Fruit fly (Drosophila melanogaster) whole organism, embryonic: ENCODE data around the gene CG17666.

Experiments
- Bteb2 ChIP-seq: fragments of 200-800 bp; sonication (Bioruptor generic); optimal IDR thresholded peaks from 2 replicates; lab custom pipeline; 2016; ENCODE audit warnings: missing biosample characterization, missing genetic modification characterization
- CG10654 ChIP-seq: fragments of 200-800 bp; sonication (Bioruptor generic); optimal IDR thresholded peaks from 2 replicates; lab custom pipeline; 2016; ENCODE audit warnings: missing biosample characterization, missing genetic modification characterization
- CG11504 ChIP-seq: fragments of 200-800 bp; sonication (Bioruptor generic); optimal IDR thresholded peaks from 3 replicates; lab custom pipeline; 2019; ENCODE audit warnings: missing biosample characterization, mild to moderate bottlenecking, missing genetic modification characterization, moderate library complexity
- CG11560 ChIP-seq: fragments of 200-800 bp; sonication (Bioruptor generic); IDR thresholded peaks from 3 replicates; pipeline ENCODE4 v1.3.6; 2022; ENCODE audit warnings: missing biosample characterization, missing genetic modification characterization
- CG12769 ChIP-seq: fragments of 200-800 bp; sonication (Bioruptor generic); optimal IDR thresholded peaks from 2 replicates; lab custom pipeline; 2019; ENCODE audit warnings: missing biosample characterization, mild to moderate bottlenecking, missing genetic modification characterization, moderate library complexity
- CG14050 ChIP-seq: fragments of 200-800 bp; sonication (Bioruptor generic); IDR thresholded peaks from 3 replicates; pipeline ENCODE4 v1.3.6; 2022; ENCODE audit warnings: missing biosample characterization, missing genetic modification characterization
- CG14667 ChIP-seq: fragments of 200-800 bp; sonication (Bioruptor generic); IDR thresholded peaks from 2 replicates; pipeline ENCODE4 v1.3.6; 2022; ENCODE audit warnings: missing biosample characterization, missing genetic modification characterization
- CG14710 ChIP-seq: fragments of 200-800 bp; sonication (Bioruptor generic); optimal IDR thresholded peaks from 3 replicates; lab custom pipeline; 2019; ENCODE audit warnings: missing biosample characterization, mild to moderate bottlenecking, missing genetic modification characterization, moderate library complexity
- CG15011 ChIP-seq: fragments of 200-800 bp; sonication (Bioruptor generic); optimal IDR thresholded peaks from 3 replicates; lab custom pipeline; 2018; ENCODE audit warnings: missing biosample characterization, mild to moderate bottlenecking, missing genetic modification characterization
- CG15479 ChIP-seq: fragments of 200-800 bp; sonication (Bioruptor generic); optimal IDR thresholded peaks from 3 replicates; lab custom pipeline; 2019; ENCODE audit warnings: missing biosample characterization, mild to moderate bottlenecking, missing genetic modification characterization, moderate library complexity
- CG17186 ChIP-seq: fragments of 200-800 bp; sonication (Bioruptor generic); optimal IDR thresholded peaks from 3 replicates; lab custom pipeline; 2017; ENCODE audit warnings: missing biosample characterization, missing genetic modification reagents, missing genetic modification characterization
- CG18476 ChIP-seq: fragments of 200-800 bp; sonication (Bioruptor generic); optimal IDR thresholded peaks from 2 replicates; lab custom pipeline; 2016; ENCODE audit warnings: missing biosample characterization, mild to moderate bottlenecking, missing genetic modification characterization
- CG2678 ChIP-seq: fragments of 200-800 bp; sonication (Bioruptor generic); optimal IDR thresholded peaks from 3 replicates; lab custom pipeline; 2019; ENCODE audit warnings: missing biosample characterization, mild to moderate bottlenecking, missing genetic modification characterization, moderate library complexity
- CG2889 ChIP-seq: fragments of 200-800 bp; sonication (Bioruptor generic); IDR thresholded peaks from 3 replicates; pipeline ENCODE4 v1.3.6; 2022; ENCODE audit warnings: missing biosample characterization, missing genetic modification characterization
- CG3847 ChIP-seq: fragments of 200-800 bp; sonication (Bioruptor generic); IDR thresholded peaks from 2 replicates; pipeline ENCODE4 v1.3.6; 2022; ENCODE audit warnings: missing biosample characterization, missing genetic modification characterization
- CG4820 ChIP-seq: fragments of 200-800 bp; sonication (Bioruptor generic); optimal IDR thresholded peaks from 3 replicates; lab custom pipeline; 2016; ENCODE audit warnings: missing biosample characterization, missing genetic modification characterization
- CG6272 ChIP-seq: fragments of 200-800 bp; sonication (Bioruptor generic); IDR thresholded peaks from 2 replicates; pipeline ENCODE4 v1.3.6; 2022; ENCODE audit warnings: missing biosample characterization, missing genetic modification characterization
- CG6791 ChIP-seq: fragments of 200-800 bp; sonication (Bioruptor generic); IDR thresholded peaks from 3 replicates; pipeline ENCODE4 v1.3.6; 2022; ENCODE audit warnings: missing biosample characterization, missing genetic modification characterization; ENCODE audit not compliant: partially characterized antibody
- CG8089 ChIP-seq: fragments of 200-800 bp; sonication (Bioruptor generic); optimal IDR thresholded peaks from 3 replicates; lab custom pipeline; 2016; ENCODE audit warnings: missing biosample characterization, missing genetic modification characterization
- CG9797 ChIP-seq: fragments of 200-800 bp; sonication (Bioruptor generic); optimal IDR thresholded peaks from 3 replicates; lab custom pipeline; 2018; ENCODE audit warnings: missing biosample characterization, mild to moderate bottlenecking, missing genetic modification characterization
- CkIIα-i1 ChIP-seq: fragments of 200-800 bp; sonication (Bioruptor generic); IDR thresholded peaks from 2 replicates; pipeline ENCODE4 v1.3.6; 2022; ENCODE audit warnings: missing biosample characterization, missing genetic modification characterization
- Dp ChIP-seq: fragments of 200-800 bp; sonication (Bioruptor generic); optimal IDR thresholded peaks from 2 replicates; lab custom pipeline; 2018; ENCODE audit warnings: missing biosample characterization, mild to moderate bottlenecking, missing genetic modification characterization, moderate library complexity
- Fer1 ChIP-seq: fragments of 200-800 bp; sonication (Bioruptor generic); optimal IDR thresholded peaks from 2 replicates; lab custom pipeline; 2017; ENCODE audit warnings: missing biosample characterization, mild to moderate bottlenecking, missing genetic modification characterization
- Fer2 ChIP-seq: fragments of 200-800 bp; sonication (Bioruptor generic); optimal IDR thresholded peaks from 2 replicates; lab custom pipeline; 2018; ENCODE audit warnings: missing biosample characterization, mild to moderate bottlenecking, missing genetic modification characterization, moderate library complexity
- Hmx ChIP-seq: fragments of 200-800 bp; sonication (Bioruptor generic); optimal IDR thresholded peaks from 2 replicates; lab custom pipeline; 2016; ENCODE audit warnings: missing biosample characterization, missing genetic modification characterization
- Oaz ChIP-seq: fragments of 200-800 bp; sonication (Bioruptor generic); IDR thresholded peaks from 2 replicates; pipeline ENCODE4 v1.3.6; 2022; ENCODE audit warnings: missing biosample characterization, missing genetic modification characterization
- Opbp ChIP-seq: fragments of 200-800 bp; sonication (Bioruptor generic); IDR thresholded peaks from 3 replicates; pipeline ENCODE4 v1.3.6; 2022; ENCODE audit warnings: missing biosample characterization, missing genetic modification characterization; ENCODE audit not compliant: partially characterized antibody
- Optix ChIP-seq: fragments of 200-800 bp; sonication (Bioruptor generic); IDR thresholded peaks from 3 replicates; pipeline ENCODE4 v1.3.6; 2022; ENCODE audit warnings: missing biosample characterization, missing genetic modification characterization
- Sox102F ChIP-seq: fragments of 200-800 bp; sonication (Bioruptor generic); optimal IDR thresholded peaks from 2 replicates; lab custom pipeline; 2018; ENCODE audit warnings: missing biosample characterization, mild to moderate bottlenecking, missing genetic modification characterization, moderate library complexity
- Trl ChIP-seq, 3 experiments: fragments of >200 bp in 2 of 3; fragments of 200-800 bp in 1 of 3; sonication (Bioruptor generic) in 1 of 3; optimal IDR thresholded peaks; 2 replicates in 1 of 3; 3 replicates in 2 of 3; lab custom pipeline; 2016 to 2017; ENCODE audit warnings: missing biosample characterization in 1 of 3, missing genetic modification characterization in 1 of 3
- al ChIP-seq: fragments of 200-800 bp; sonication (Bioruptor generic); IDR thresholded peaks from 2 replicates; pipeline ENCODE4 v1.3.6; 2022; ENCODE audit warnings: missing biosample characterization, missing genetic modification characterization
- aop ChIP-seq: fragments of 200-800 bp; sonication (Bioruptor generic); IDR thresholded peaks from 2 replicates; pipeline ENCODE4 v1.3.6; 2022; ENCODE audit warnings: missing biosample characterization, missing genetic modification characterization
- ash1 ChIP-seq: fragments of 200-800 bp; sonication (Bioruptor generic); optimal IDR thresholded peaks from 2 replicates; lab custom pipeline; 2018; ENCODE audit warnings: missing biosample characterization, mild to moderate bottlenecking, missing genetic modification characterization
- chinmo ChIP-seq: fragments of 200-800 bp; sonication (Bioruptor generic); IDR thresholded peaks from 4 replicates; pipeline ENCODE4 v1.3.6; 2022; ENCODE audit warnings: missing biosample characterization, missing genetic modification characterization; ENCODE audit not compliant: partially characterized antibody
- crc ChIP-seq: fragments of 200-800 bp; sonication (Bioruptor generic); optimal IDR thresholded peaks from 2 replicates; lab custom pipeline; 2016; ENCODE audit warnings: missing biosample characterization, missing genetic modification characterization
- croc ChIP-seq: fragments of 200-800 bp; sonication (Bioruptor generic); conservative IDR thresholded peaks from 3 replicates; pipeline ENCODE4 v1.3.6; 2022; ENCODE audit warnings: missing biosample characterization, missing genetic modification characterization
- dysf ChIP-seq: fragments of 200-800 bp; sonication (Bioruptor generic); IDR thresholded peaks from 3 replicates; pipeline ENCODE4 v1.3.6; 2022; ENCODE audit warnings: missing biosample characterization, missing genetic modification characterization
- gro ChIP-seq: fragments of 200-800 bp; sonication (Bioruptor generic); optimal IDR thresholded peaks from 2 replicates; lab custom pipeline; 2016; ENCODE audit warnings: missing biosample characterization, missing genetic modification characterization
- h ChIP-seq: fragments of >200 bp; optimal IDR thresholded peaks from 2 replicates; lab custom pipeline; 2017
- inv ChIP-seq: fragments of 200-800 bp; sonication (Bioruptor generic); IDR thresholded peaks from 2 replicates; pipeline ENCODE4 v1.3.6; 2022; ENCODE audit warnings: missing biosample characterization, missing genetic modification characterization; ENCODE audit not compliant: partially characterized antibody
- jigr1 ChIP-seq: fragments of 200-800 bp; sonication (Bioruptor generic); IDR thresholded peaks from 3 replicates; pipeline ENCODE4 v1.3.6; 2022; ENCODE audit warnings: missing biosample characterization, missing genetic modification characterization
- nerfin-1 ChIP-seq: fragments of 200-800 bp; sonication (Bioruptor generic); optimal IDR thresholded peaks from 3 replicates; lab custom pipeline; 2019; ENCODE audit warnings: missing biosample characterization, mild to moderate bottlenecking, missing genetic modification characterization, moderate library complexity
- nmo ChIP-seq: fragments of 200-800 bp; sonication (Bioruptor generic); optimal IDR thresholded peaks from 2 replicates; lab custom pipeline; 2018; ENCODE audit warnings: missing biosample characterization, mild to moderate bottlenecking, missing genetic modification characterization, moderate library complexity
- pb ChIP-seq: fragments of 200-800 bp; sonication (Bioruptor generic); optimal IDR thresholded peaks from 3 replicates; lab custom pipeline; 2016; ENCODE audit warnings: missing biosample characterization, missing genetic modification characterization
- pita ChIP-seq: fragments of 200-800 bp; sonication (Bioruptor generic); optimal IDR thresholded peaks from 2 replicates; lab custom pipeline; 2017; ENCODE audit warnings: missing biosample characterization, mild to moderate bottlenecking, missing genetic modification characterization
- tap ChIP-seq: fragments of 200-800 bp; optimal IDR thresholded peaks from 3 replicates; lab custom pipeline; 2019; ENCODE audit warnings: missing biosample characterization, mild to moderate bottlenecking, missing genetic modification characterization, moderate library complexity
- ttk ChIP-seq: fragments of 200-800 bp; sonication (Bioruptor generic); IDR thresholded peaks from 2 replicates; pipeline ENCODE4 v2.1.2; 2022; ENCODE audit warnings: missing biosample characterization, missing genetic modification characterization
- unpg ChIP-seq: fragments of 200-800 bp; sonication (Bioruptor generic); optimal IDR thresholded peaks from 3 replicates; lab custom pipeline; 2018; ENCODE audit warnings: missing biosample characterization, mild to moderate bottlenecking, missing genetic modification characterization, moderate library complexity

Gene CG17666

dm6 chr3L:12749567-12750535, 31.3 kb upstream of the CG17666 start, which contains the start of the genes Klc and CG10984 (continued):
- TF ChIP-seq Trl (optimal IDR thresholded peaks at IDR 0.05; lab: Kevin White, UChicago) (no peak), Trl (GFP tag; optimal IDR thresholded peaks at IDR 0.05; lab: Kevin White, UChicago) (peak; percentile 74), Fer1 (peak; percentile 70), CG15479 (GFP tag; lab: Kevin White, UChicago) (no peak), CG2889 (GFP tag; lab: Robert Waterston, UW) (no peak), CG14710 (peak; percentile 71), jigr1 (GFP tag; lab: Robert Waterston, UW) (peak; percentile 62; the same call in 1 of the 3 replicates), tap (tag; lab: Kevin White, UChicago) (no peak), unpg (GFP tag; lab: Kevin White, UChicago) (peak; percentile 55), CG2678 (tag; lab: Kevin White, UChicago) (no peak), ttk (GFP tag; lab: Robert Waterston, UW) (no peak; the same call in 1 of the 2 replicates), CG18476 (GFP tag; lab: Kevin White, UChicago) (peak; percentile 47), CG17186 (GFP tag; lab: Kevin White, UChicago) (no peak), CG15011 (GFP tag; lab: Kevin White, UChicago) (no peak), aop (no peak), CG6791 (GFP tag; lab: Robert Waterston, UW) (0 out of 3 replicates have a peak, but pooled peaks have one; percentile 15), Bteb2 (peak; percentile 54), CG12769 (tag; lab: Kevin White, UChicago) (peak; percentile 69), Optix (no peak), CG11560 (tag; lab: Robert Waterston, UW) (no peak), Fer2 (tag; lab: Kevin White, UChicago) (no peak), dysf (peak; percentile 81; the same call in 2 of the 3 replicates), CG4820 (GFP tag; lab: Kevin White, UChicago) (peak; percentile 19), nmo (GFP tag; lab: Kevin White, UChicago) (peak; percentile 49), inv (GFP tag; lab: Robert Waterston, UW) (no peak), chinmo (GFP tag; lab: Robert Waterston, UW) (no peak), croc (GFP tag; lab: Robert Waterston, UW) (no peak), ash1 (no peak), Opbp (GFP tag; lab: Robert Waterston, UW) (0 out of 3 replicates have a peak, but pooled peaks have one; percentile 4), CG9797 (GFP tag; lab: Kevin White, UChicago) (peak; percentile 80), CkIIα-i1 (GFP tag; lab: Robert Waterston, UW) (no peak), CG10654 (GFP tag; lab: Kevin White, UChicago) (peak; percentile 42), h (lab: Kevin White, UChicago) (no peak), pb (peak; percentile 73), Oaz (GFP tag; lab: Robert Waterston, UW) (peak; percentile 45; the same call in 1 of the 2 replicates), nerfin-1 (tag; lab: Kevin White, UChicago) (no peak), CG14050 (no peak), CG14667 (no peak), gro (GFP tag; lab: Kevin White, UChicago) (peak; percentile 64), Dp (peak; percentile 9), CG11504 (tag; lab: Kevin White, UChicago) (no peak), Hmx (no peak), crc (GFP tag; lab: Kevin White, UChicago) (no peak), CG6272 (GFP tag; lab: Robert Waterston, UW) (no peak), pita (no peak), al (GFP tag; lab: Robert Waterston, UW) (no peak; the same call in 1 of the 2 replicates), CG8089 (GFP tag; lab: Kevin White, UChicago) (no peak), Sox102F (no peak), CG3847 (GFP tag; lab: Robert Waterston, UW) (no peak)
